Worm (Caenorhabditis elegans): Measurements from ENCODE around the gene test-1.

Gene test-1

ce11 chrIV:2136607-2137006 lies at the start of gene test-1:
Gene test-1, plus strand, starts transcription at chrIV:2136951.
- TF ChIP-seq nhr-28 (tag; optimal IDR thresholded peaks at IDR 0.05): no peak
- no peak for TF ChIP-seq mep-1 (tag; optimal IDR thresholded peaks at IDR 0.05)
- no peak for TF ChIP-seq tbx-8 (GFP tag; optimal IDR thresholded peaks at IDR 0.05)
- no peak for TF ChIP-seq snpc-4 (tag; optimal IDR thresholded peaks at IDR 0.05)
- TF ChIP-seq cnd-1 (tag; optimal IDR thresholded peaks at IDR 0.05): no peak
- TF ChIP-seq unc-62 (GFP tag; optimal IDR thresholded peaks at IDR 0.05): peak; percentile 45
- TF ChIP-seq lin-32 (GFP tag; optimal IDR thresholded peaks at IDR 0.05): peak; percentile 7
- TF ChIP-seq hlh-1 (tag; optimal IDR thresholded peaks at IDR 0.05): peak; percentile 99
- TF ChIP-seq bed-3 (GFP tag; optimal IDR thresholded peaks at IDR 0.05): no peak
- TF ChIP-seq nhr-12 (tag; optimal IDR thresholded peaks at IDR 0.05): no peak
- TF ChIP-seq unc-120 (tag; optimal IDR thresholded peaks at IDR 0.05; ENCODE audit: poor library complexity, severe bottlenecking): peak; percentile 9

- no peak for TF ChIP-seq sptf-1 (tag; optimal IDR thresholded peaks at IDR 0.05)
- no peak for TF ChIP-seq sem-2 (GFP tag; optimal IDR thresholded peaks at IDR 0.05)
- TF ChIP-seq hlh-1 (tag; optimal IDR thresholded peaks at IDR 0.05): no peak
- TF ChIP-seq ztf-11 (tag; optimal IDR thresholded peaks at IDR 0.05): no peak
- no peak for TF ChIP-seq unc-62 (GFP tag; optimal IDR thresholded peaks at IDR 0.05)
- TF ChIP-seq lsy-2 (tag; optimal IDR thresholded peaks at IDR 0.05): no peak
- no peak for TF ChIP-seq bed-3 (GFP tag; optimal IDR thresholded peaks at IDR 0.05)
- no peak for TF ChIP-seq elt-3 (tag; optimal IDR thresholded peaks at IDR 0.05)
- TF ChIP-seq unc-120 (tag; optimal IDR thresholded peaks at IDR 0.05; ENCODE audit: poor library complexity, severe bottlenecking): no peak
- TF ChIP-seq mls-2 (tag; optimal IDR thresholded peaks at IDR 0.05): no peak
- no peak for TF ChIP-seq flh-1 (GFP tag; optimal IDR thresholded peaks at IDR 0.05)
- TF ChIP-seq nhr-2 (tag; optimal IDR thresholded peaks at IDR 0.05): no peak
- no peak for TF ChIP-seq unc-39 (tag; optimal IDR thresholded peaks at IDR 0.05)
- TF ChIP-seq tbx-8 (GFP tag; optimal IDR thresholded peaks at IDR 0.05): no peak
- no peak for TF ChIP-seq nhr-76 (tag; optimal IDR thresholded peaks at IDR 0.05)
- TF ChIP-seq ceh-43 (GFP tag; optimal IDR thresholded peaks at IDR 0.05): no peak
- no peak for TF ChIP-seq mab-5 (tag; optimal IDR thresholded peaks at IDR 0.05)
- no peak for TF ChIP-seq elt-1 (tag; optimal IDR thresholded peaks at IDR 0.05; ENCODE audit: borderline replicate concordance, insufficient read depth)
- TF ChIP-seq M03D4.4 (tag; optimal IDR thresholded peaks at IDR 0.05): no peak
These were observed 37.0 kb upstream of the test-1 start, which contains the start of gene C23H5.11 for ce11 chrIV:2099771-2100170. Gene C23H5.11, minus strand, starts transcription at chrIV:2099871.

ce11 chrIV:2102793-2103192 lies 34.0 kb upstream of the test-1 start, which contains the start of gene C23H5.15:
Gene C23H5.15, minus strand, starts transcription at chrIV:2102893.
- TF ChIP-seq sptf-1 (tag; optimal IDR thresholded peaks at IDR 0.05): no peak
- TF ChIP-seq blmp-1 (tag; optimal IDR thresholded peaks at IDR 0.05): no peak
- no peak for TF ChIP-seq mab-5 (tag; optimal IDR thresholded peaks at IDR 0.05)
- no peak for TF ChIP-seq lin-13 (tag; optimal IDR thresholded peaks at IDR 0.05)
- TF ChIP-seq bed-3 (GFP tag; optimal IDR thresholded peaks at IDR 0.05): no peak
- no peak for TF ChIP-seq ceh-83 (GFP tag; optimal IDR thresholded peaks at IDR 0.05)

- TF ChIP-seq mep-1 (tag; optimal IDR thresholded peaks at IDR 0.05): no peak
- TF ChIP-seq elt-1 (tag; optimal IDR thresholded peaks at IDR 0.05; ENCODE audit: borderline replicate concordance, insufficient read depth): no peak
- TF ChIP-seq sem-2 (GFP tag; optimal IDR thresholded peaks at IDR 0.05): no peak
- no peak for TF ChIP-seq ceh-39 (tag; optimal IDR thresholded peaks at IDR 0.05)
- TF ChIP-seq zip-8 (tag; optimal IDR thresholded peaks at IDR 0.05): no peak
These were observed 30.0 kb upstream of the test-1 start for ce11 chrIV:2106708-2107107.

ce11 chrIV:2111300-2111874 lies 25.4 kb upstream of the test-1 start, which contains the start of gene che-6:
Gene che-6, minus strand, starts transcription at chrIV:2111408.
- no peak for TF ChIP-seq ceh-83 (GFP tag; optimal IDR thresholded peaks at IDR 0.05)
- TF ChIP-seq nhr-237 (tag; optimal IDR thresholded peaks at IDR 0.05): no peak
- no peak for TF ChIP-seq ztf-11 (tag; optimal IDR thresholded peaks at IDR 0.05)
- no peak for TF ChIP-seq ham-2 (GFP tag; optimal IDR thresholded peaks at IDR 0.05)
- no peak for TF ChIP-seq elt-1 (tag; optimal IDR thresholded peaks at IDR 0.05; ENCODE audit: borderline replicate concordance, insufficient read depth)
- TF ChIP-seq bed-3 (GFP tag; optimal IDR thresholded peaks at IDR 0.05): no peak
- no peak for TF ChIP-seq mep-1 (tag; optimal IDR thresholded peaks at IDR 0.05)
- TF ChIP-seq nhr-76 (tag; optimal IDR thresholded peaks at IDR 0.05): no peak
- TF ChIP-seq sptf-1 (tag; optimal IDR thresholded peaks at IDR 0.05): no peak
- TF ChIP-seq sem-2 (GFP tag; optimal IDR thresholded peaks at IDR 0.05): no peak
- TF ChIP-seq ceh-39 (tag; optimal IDR thresholded peaks at IDR 0.05): no peak
- no peak for TF ChIP-seq unc-39 (tag; optimal IDR thresholded peaks at IDR 0.05)
- no peak for TF ChIP-seq unc-62 (GFP tag; optimal IDR thresholded peaks at IDR 0.05)
- TF ChIP-seq mab-5 (tag; optimal IDR thresholded peaks at IDR 0.05): no peak
- no peak for TF ChIP-seq lin-13 (tag; optimal IDR thresholded peaks at IDR 0.05)

All from whole organism, mixed stage, embryonic.